Fruit fly (Drosophila melanogaster) whole organism, embryonic: ENCODE measurements around the gene H.

Experiments used
- CG11696 ChIP-seq: fragments of 200-800 bp; sonication (Bioruptor generic); IDR thresholded peaks from 2 replicates; pipeline ENCODE4 v1.3.6; 2022; ENCODE audit warnings: missing biosample characterization, missing genetic modification characterization
- CG1529 ChIP-seq: fragments of 200-800 bp; sonication (Bioruptor generic); optimal IDR thresholded peaks from 3 replicates; lab custom pipeline; 2018; ENCODE audit warnings: missing biosample characterization, missing genetic modification characterization
- CG16779 ChIP-seq: fragments of 200-800 bp; sonication (Bioruptor generic); IDR thresholded peaks from 2 replicates; pipeline ENCODE4 v1.3.6; 2022; ENCODE audit warnings: missing biosample characterization, missing genetic modification characterization
- CG18764 ChIP-seq: fragments of 200-800 bp; sonication (Bioruptor generic); optimal IDR thresholded peaks from 3 replicates; lab custom pipeline; 2016; ENCODE audit warnings: missing biosample characterization, missing genetic modification characterization
- CG31441 ChIP-seq: fragments of 200-800 bp; sonication (Bioruptor generic); IDR thresholded peaks from 2 replicates; pipeline ENCODE4 v1.3.6; 2022; ENCODE audit warnings: missing biosample characterization, missing genetic modification characterization
- Gug ChIP-seq: fragments of 200-800 bp; sonication (Bioruptor generic); IDR thresholded peaks from 4 replicates; pipeline ENCODE4 v1.3.6; 2022; ENCODE audit warnings: missing biosample characterization, missing genetic modification characterization
- Hr39 ChIP-seq: fragments of >200 bp; optimal IDR thresholded peaks from 2 replicates; lab custom pipeline; 2017
- Myb ChIP-seq: fragments of 200-800 bp; sonication (Bioruptor generic); optimal IDR thresholded peaks from 2 replicates; lab custom pipeline; 2016; ENCODE audit warnings: missing biosample characterization, missing genetic modification characterization
- Ravus ChIP-seq: fragments of 200-800 bp; sonication (Bioruptor generic); IDR thresholded peaks from 2 replicates; pipeline ENCODE4 v1.3.6; 2022; ENCODE audit warnings: missing biosample characterization, missing genetic modification characterization
- Sin3A ChIP-seq: fragments of >200 bp; optimal IDR thresholded peaks from 2 replicates; lab custom pipeline; 2018
- Ssrp ChIP-seq: fragments of 200-800 bp; sonication (Bioruptor generic); optimal IDR thresholded peaks from 2 replicates; lab custom pipeline; 2018; ENCODE audit warnings: missing biosample characterization, mild to moderate bottlenecking, missing genetic modification characterization, moderate library complexity
- psq ChIP-seq: fragments of 200-800 bp; sonication (Bioruptor generic); optimal IDR thresholded peaks from 2 replicates; lab custom pipeline; 2017; ENCODE audit warnings: missing biosample characterization, missing genetic modification characterization
- shn ChIP-seq: fragments of 200-800 bp; sonication (Bioruptor generic); optimal IDR thresholded peaks from 3 replicates; lab custom pipeline; 2016; ENCODE audit warnings: missing biosample characterization, missing genetic modification characterization

DNA sequence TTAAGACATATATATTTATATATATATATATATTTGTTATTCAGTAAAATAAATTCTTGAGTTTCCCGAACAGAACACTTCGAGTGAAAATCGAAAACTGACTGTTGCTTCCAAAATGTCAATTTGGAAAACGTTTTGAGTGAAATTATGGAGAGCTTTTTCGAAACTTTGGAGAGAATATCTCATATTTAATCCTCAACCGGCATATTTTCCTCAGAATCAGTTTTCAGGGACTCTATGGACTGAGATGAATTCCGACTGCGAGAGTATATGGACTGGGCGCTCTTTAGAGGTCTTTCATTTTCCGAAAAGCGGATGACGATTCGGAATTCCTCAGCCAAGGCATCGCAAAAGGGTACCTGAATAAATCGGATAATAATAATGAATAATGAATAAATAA is 26.9 kb downstream of the H start, which contains the start of gene GluRIIE:
- TF ChIP-seq Myb (GFP tag; lab: Kevin White, UChicago) (no peak), Sin3A (lab: Kevin White, UChicago) (no peak), CG31441 (GFP tag; lab: Robert Waterston, UW) (no peak), CG18764 (GFP tag; lab: Kevin White, UChicago) (no peak), psq (GFP tag; lab: Kevin White, UChicago) (no peak), CG1529 (no peak), Hr39 (lab: Kevin White, UChicago) (no peak), CG16779 (GFP tag; lab: Robert Waterston, UW) (no peak), Ssrp (tag; lab: Kevin White, UChicago) (no peak), Gug (no peak), shn (GFP tag; lab: Kevin White, UChicago) (no peak), Ravus (GFP tag; lab: Robert Waterston, UW) (no peak), CG11696 (GFP tag; lab: Robert Waterston, UW) (no peak)
